Worm (Caenorhabditis elegans) whole organism, L4 larva: ENCODE measurements around the gene srw-123.

Experiments
- T20F7.1 ChIP-seq: fragments of 200-800 bp; sonication (Bioruptor generic); optimal IDR thresholded peaks from 2 replicates; lab custom pipeline; 2018; ENCODE audit warnings: mild to moderate bottlenecking, missing genetic modification characterization, missing compliant biosample characterization
- Y48G9A.11 ChIP-seq: fragments of 200-800 bp; sonication (Bioruptor generic); IDR thresholded peaks from 2 replicates; pipeline ENCODE4 v1.3.6; 2022; ENCODE audit warnings: missing genetic modification reagents, missing genetic modification characterization, missing compliant biosample characterization
- aha-1 ChIP-seq: fragments of 150-350 bp; peaks from one replicate; lab custom pipeline; 2014; ENCODE audit warnings: missing biosample characterization, missing genetic modification characterization
- attf-4 ChIP-seq: sonication (generic microtip); optimal IDR thresholded peaks from 3 replicates; lab custom pipeline; 2017; ENCODE audit warnings: missing biosample characterization, missing genetic modification characterization
- ces-1 ChIP-seq: fragments of 150-350 bp; sonication (generic microtip); optimal IDR thresholded peaks from 4 replicates; lab custom pipeline; 2014; ENCODE audit warnings: missing biosample characterization, missing genetic modification reagents, missing genetic modification characterization
- mep-1 ChIP-seq: fragments of 150-350 bp; sonication (generic microtip); optimal IDR thresholded peaks from 3 replicates; lab custom pipeline; 2014; ENCODE audit warnings: missing biosample characterization, missing genetic modification characterization
- nhr-11 ChIP-seq: fragments of 150-350 bp; optimal IDR thresholded peaks from 2 replicates; lab custom pipeline; 2014; ENCODE audit warnings: missing biosample characterization, missing genetic modification characterization

DNA sequence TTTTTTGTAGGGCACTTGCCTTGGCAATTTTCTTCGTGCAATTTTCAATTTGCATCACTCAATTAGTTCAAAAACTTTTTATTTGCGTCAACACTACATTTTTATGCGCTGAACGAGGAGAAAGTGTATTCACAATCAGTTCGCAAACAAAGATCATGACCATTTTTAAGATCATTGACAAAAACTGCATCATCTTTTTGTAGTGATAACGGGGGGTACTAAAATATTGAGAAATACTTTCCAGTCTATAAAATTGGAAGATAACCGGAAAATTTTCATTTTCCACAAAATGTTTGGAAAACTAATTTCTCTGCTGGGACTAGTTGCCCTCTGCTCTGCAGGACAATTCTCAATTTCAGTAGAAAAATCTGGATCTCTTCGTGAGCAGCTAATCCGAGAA, 49.1 kb upstream of the srw-123 start, which contains the start of gene asp-8:
- no peak for TF ChIP-seq ces-1
- TF ChIP-seq nhr-11 (tag; lab: Kevin White, UChicago) = no peak
- TF ChIP-seq T20F7.1 (GFP tag; lab: Kevin White, UChicago) = no peak
- TF ChIP-seq aha-1 = no peak
- no peak for TF ChIP-seq Y48G9A.11 (GFP tag; lab: Robert Waterston, UW)
- no peak for TF ChIP-seq mep-1
- no peak for TF ChIP-seq attf-4 (tag; lab: Kevin White, UChicago)
